Worm (Caenorhabditis elegans): Measurements from ENCODE around the gene C08B11.9.
A peak's percentile ranks its signal among the peaks of the same experiment; 100 is the strongest.

ce11 chrII:8071801-8072544 is 34.0 kb upstream of the C08B11.9 start:
- TF ChIP-seq flt-1 (GFP tag; IDR thresholded peaks at IDR 0.05) (no peak), ref-1 (GFP tag; conservative IDR thresholded peaks at IDR 0.05) (no peak), klf-2 (GFP tag; conservative IDR thresholded peaks at IDR 0.05) (no peak), cog-1 (tag; optimal IDR thresholded peaks at IDR 0.05) (peak; percentile 28), T22C8.4 (GFP tag; IDR thresholded peaks at IDR 0.05) (no peak), med-1 (GFP tag; optimal IDR thresholded peaks at IDR 0.05; ENCODE audit: insufficient read depth) (no peak)
